Worm (Caenorhabditis elegans) whole organism, L1 larva: Measurements from ENCODE around the gene F22B5.5.
A peak's percentile ranks its signal among the peaks of the same experiment; 100 is the strongest.

Source experiments
- C16A3.4 ChIP-seq: fragments of 150-350 bp; optimal IDR thresholded peaks from 2 replicates; lab custom pipeline; 2014; ENCODE audit warnings: missing biosample characterization, missing genetic modification characterization
- Y116A8C.19 ChIP-seq: sonication (generic microtip); optimal IDR thresholded peaks from 2 replicates; lab custom pipeline; 2016; ENCODE audit warnings: missing compliant biosample characterization, missing genetic modification characterization, borderline replicate concordance
- ama-1 ChIP-seq: fragments of 150-350 bp; optimal IDR thresholded peaks from 2 replicates; lab custom pipeline; 2014
- ceh-8 ChIP-seq: fragments of 200-800 bp; sonication (Bioruptor generic); optimal IDR thresholded peaks from 2 replicates; lab custom pipeline; 2018; ENCODE audit warnings: mild to moderate bottlenecking, missing genetic modification characterization, moderate library complexity, missing compliant biosample characterization
- ceh-88 ChIP-seq: fragments of 200-800 bp; sonication (Bioruptor generic); IDR thresholded peaks from 2 replicates; pipeline ENCODE4 v1.3.6; 2022; ENCODE audit warnings: missing genetic modification characterization, missing compliant biosample characterization
- ces-1 ChIP-seq: fragments of 150-350 bp; optimal IDR thresholded peaks from 2 replicates; lab custom pipeline; 2014; ENCODE audit warnings: missing biosample characterization, missing genetic modification reagents, missing genetic modification characterization
- dpl-1 ChIP-seq, 3 experiments: fragments of 150-350 bp in 2 of 3; sonication (generic microtip) in 1 of 3; optimal IDR thresholded peaks; 2 replicates each; lab custom pipeline; 2014 to 2017; ENCODE audit warnings: missing biosample characterization in 3 of 3, missing genetic modification characterization in 3 of 3, missing genetic modification reagents in 3 of 3
- efl-1 ChIP-seq, 4 experiments: fragments of 150-350 bp; optimal IDR thresholded peaks in 3 of 4; peaks in 1 of 4; 1 replicate in 1 of 4; 2 replicates in 3 of 4; lab custom pipeline; 2014; ENCODE audit warnings: missing biosample characterization in 2 of 4, missing genetic modification characterization in 2 of 4, missing genetic modification reagents in 2 of 4
- egl-13 ChIP-seq: sonication (generic microtip); optimal IDR thresholded peaks from 2 replicates; lab custom pipeline; 2016; ENCODE audit warnings: missing genotype, missing genetic modification reagents, missing genetic modification characterization, missing compliant biosample characterization
- ets-5 ChIP-seq: fragments of 200-800 bp; sonication (Bioruptor generic); IDR thresholded peaks from 2 replicates; pipeline ENCODE4 v1.3.6; 2022; ENCODE audit warnings: missing genetic modification characterization, missing compliant biosample characterization
- fkh-4 ChIP-seq: sonication (generic microtip); optimal IDR thresholded peaks from 2 replicates; lab custom pipeline; 2016; ENCODE audit warnings: missing compliant biosample characterization, missing genetic modification characterization, borderline replicate concordance
- jun-1 ChIP-seq: fragments of 150-350 bp; optimal IDR thresholded peaks from 2 replicates; lab custom pipeline; 2014; ENCODE audit warnings: missing biosample characterization, missing genetic modification reagents, missing genetic modification characterization
- lin-14 ChIP-seq: fragments of 200-800 bp; sonication (Bioruptor generic); optimal IDR thresholded peaks from 2 replicates; lab custom pipeline; 2018; ENCODE audit warnings: mild to moderate bottlenecking, missing genetic modification characterization, moderate library complexity, missing compliant biosample characterization
- lin-15B ChIP-seq: fragments of 150-350 bp; sonication (generic microtip); optimal IDR thresholded peaks from 3 replicates; lab custom pipeline; 2014; ENCODE audit warnings: missing biosample characterization, missing genetic modification characterization
- lin-35 ChIP-seq, 2 experiments: fragments of 150-350 bp; optimal IDR thresholded peaks; 2 replicates each; lab custom pipeline; 2014; ENCODE audit warnings: missing biosample characterization in 2 of 2, missing genetic modification characterization in 2 of 2, missing genetic modification reagents in 2 of 2
- lir-3 ChIP-seq: sonication (generic microtip); optimal IDR thresholded peaks from 2 replicates; lab custom pipeline; 2016; ENCODE audit warnings: mild to moderate bottlenecking, missing genetic modification characterization, moderate library complexity, missing compliant biosample characterization; ENCODE audit not compliant: poor library complexity
- lsy-2 ChIP-seq, 2 experiments: fragments of 150-350 bp; optimal IDR thresholded peaks; 2 replicates each; lab custom pipeline; 2014; ENCODE audit warnings: missing biosample characterization in 2 of 2, missing genetic modification characterization in 2 of 2
- mab-9 ChIP-seq: fragments of 200-800 bp; sonication (Bioruptor generic); IDR thresholded peaks from 2 replicates; pipeline ENCODE4 v1.3.6; 2022; ENCODE audit warnings: missing genetic modification reagents, missing genetic modification characterization, missing compliant biosample characterization
- mdl-1 ChIP-seq, 2 experiments: fragments of 150-350 bp; optimal IDR thresholded peaks; 2 replicates each; lab custom pipeline; 2014 to 2017; ENCODE audit warnings: missing biosample characterization in 2 of 2, missing genetic modification characterization in 2 of 2, inconsistent platforms in 1 of 2
- mef-2 ChIP-seq: fragments of 150-350 bp; optimal IDR thresholded peaks from 2 replicates; lab custom pipeline; 2014; ENCODE audit warnings: missing biosample characterization, missing genetic modification characterization
- mep-1 ChIP-seq: fragments of 150-350 bp; optimal IDR thresholded peaks from 2 replicates; lab custom pipeline; 2014; ENCODE audit warnings: missing biosample characterization, missing genetic modification characterization
- nhr-11 ChIP-seq: fragments of 150-350 bp; optimal IDR thresholded peaks from 2 replicates; lab custom pipeline; 2014; ENCODE audit warnings: missing biosample characterization, missing genetic modification characterization
- nhr-19 ChIP-seq: fragments of 200-800 bp; sonication (Bioruptor generic); conservative IDR thresholded peaks from 2 replicates; pipeline ENCODE4 v1.3.6; 2022; ENCODE audit warnings: missing genetic modification characterization, missing compliant biosample characterization
- nhr-20 ChIP-seq: sonication (generic microtip); optimal IDR thresholded peaks from 2 replicates; lab custom pipeline; 2016; ENCODE audit warnings: mild to moderate bottlenecking, missing genetic modification characterization, missing compliant biosample characterization
- nhr-237 ChIP-seq: fragments of 150-350 bp; optimal IDR thresholded peaks from 2 replicates; lab custom pipeline; 2014; ENCODE audit warnings: missing biosample characterization, missing genetic modification characterization
- nhr-47 ChIP-seq: sonication (generic microtip); optimal IDR thresholded peaks from 2 replicates; lab custom pipeline; 2016; ENCODE audit warnings: mild to moderate bottlenecking, missing genetic modification characterization, moderate library complexity, missing compliant biosample characterization
- nhr-76 ChIP-seq: sonication (generic microtip); optimal IDR thresholded peaks from 2 replicates; lab custom pipeline; 2017; ENCODE audit warnings: missing biosample characterization, missing genetic modification characterization
- nhr-77 ChIP-seq: fragments of 150-350 bp; optimal IDR thresholded peaks from 2 replicates; lab custom pipeline; 2014; ENCODE audit warnings: missing biosample characterization, missing genetic modification characterization
- nhr-84 ChIP-seq: sonication (generic microtip); optimal IDR thresholded peaks from 2 replicates; lab custom pipeline; 2017; ENCODE audit warnings: missing biosample characterization, missing genetic modification characterization
- nhr-85 ChIP-seq: sonication (generic microtip); peaks from one replicate; lab custom pipeline; 2016; ENCODE audit warnings: missing genetic modification characterization, inconsistent platforms, missing compliant biosample characterization
- nhr-90 ChIP-seq: sonication (generic microtip); optimal IDR thresholded peaks from 2 replicates; lab custom pipeline; 2016; ENCODE audit warnings: mild to moderate bottlenecking, missing genetic modification characterization, missing compliant biosample characterization; ENCODE audit not compliant: poor library complexity
- pax-3 ChIP-seq: fragments of 200-800 bp; sonication (Bioruptor generic); optimal IDR thresholded peaks from 2 replicates; lab custom pipeline; 2018; ENCODE audit warnings: mild to moderate bottlenecking, missing genetic modification characterization, moderate library complexity, missing compliant biosample characterization
- rnt-1 ChIP-seq: sonication (generic microtip); optimal IDR thresholded peaks from 2 replicates; lab custom pipeline; 2016; ENCODE audit warnings: mild to moderate bottlenecking, missing genetic modification characterization, moderate library complexity, missing compliant biosample characterization
- snu-23 ChIP-seq: sonication (generic microtip); optimal IDR thresholded peaks from 2 replicates; lab custom pipeline; 2016; ENCODE audit warnings: missing genetic modification characterization, missing compliant biosample characterization
- sptf-1 ChIP-seq: fragments of 150-350 bp; optimal IDR thresholded peaks from 2 replicates; lab custom pipeline; 2014; ENCODE audit warnings: missing biosample characterization, missing genetic modification characterization
- sup-37 ChIP-seq: fragments of 200-800 bp; sonication (Bioruptor generic); optimal IDR thresholded peaks from 2 replicates; lab custom pipeline; 2018; ENCODE audit warnings: mild to moderate bottlenecking, missing genetic modification characterization, missing compliant biosample characterization
- tbx-2 ChIP-seq: sonication (generic microtip); optimal IDR thresholded peaks from 2 replicates; lab custom pipeline; 2016; ENCODE audit warnings: missing genetic modification characterization, missing compliant biosample characterization
- unc-130 ChIP-seq: fragments of 150-350 bp; optimal IDR thresholded peaks from 2 replicates; lab custom pipeline; 2017; ENCODE audit warnings: missing biosample characterization, missing genetic modification characterization, inconsistent platforms
- unc-30 ChIP-seq: sonication (generic microtip); optimal IDR thresholded peaks from 2 replicates; lab custom pipeline; 2017; ENCODE audit warnings: missing biosample characterization, missing genetic modification characterization
- unc-62 ChIP-seq: fragments of 150-350 bp; optimal IDR thresholded peaks from 2 replicates; lab custom pipeline; 2014; ENCODE audit warnings: missing biosample characterization, missing genetic modification reagents, missing genetic modification characterization
- unc-86 ChIP-seq: sonication (generic microtip); optimal IDR thresholded peaks from 2 replicates; lab custom pipeline; 2016; ENCODE audit warnings: missing genetic modification characterization, missing compliant biosample characterization
- unc-98 ChIP-seq: fragments of 200-800 bp; sonication (Bioruptor generic); IDR thresholded peaks from 2 replicates; pipeline ENCODE4 v1.3.6; 2022; ENCODE audit warnings: missing genetic modification characterization, missing compliant biosample characterization
- ztf-4 ChIP-seq: fragments of 150-350 bp; optimal IDR thresholded peaks from 2 replicates; lab custom pipeline; 2014; ENCODE audit warnings: missing biosample characterization, missing genetic modification characterization

F22B5.5 gene

DNA sequence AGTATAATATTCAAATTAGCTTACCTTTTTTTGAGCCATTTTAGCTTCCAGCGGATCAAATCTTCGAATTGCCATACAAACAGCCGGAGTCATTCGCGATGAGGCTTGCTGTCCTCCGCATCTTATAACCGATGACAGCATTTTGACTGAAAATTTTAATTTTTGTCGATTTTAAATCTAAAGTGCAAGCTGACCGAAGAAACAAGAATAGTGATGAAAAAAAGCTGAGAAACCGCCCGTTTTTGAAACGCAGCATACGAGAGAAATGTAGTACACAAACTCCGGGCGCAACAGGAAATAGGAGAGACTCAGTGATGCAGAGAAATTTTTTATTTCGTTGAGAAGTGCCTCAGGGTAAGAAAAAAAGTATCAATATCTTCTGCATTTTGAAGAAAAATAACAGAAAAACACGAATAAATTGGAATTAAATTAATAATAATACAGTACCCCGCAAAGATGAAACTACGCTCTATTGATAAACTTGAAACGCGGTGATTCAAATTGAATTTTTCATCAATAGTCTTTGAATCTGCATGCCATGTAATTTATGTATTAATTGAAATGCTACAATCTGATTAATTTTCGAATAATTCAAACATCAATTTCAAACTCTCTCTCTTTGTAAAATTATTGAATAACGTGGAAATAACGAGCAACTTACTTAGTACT lies 28.8 kb upstream of the F22B5.5 start (continued):
- TF ChIP-seq dpl-1 (GFP tag; optimal IDR thresholded peaks at IDR 0.05; lab: Kevin White, UChicago) (peak; percentile 45 to 75 (median 56)), nhr-237 (tag; lab: Kevin White, UChicago) (peak; percentile 40), sptf-1 (tag; lab: Kevin White, UChicago) (no peak), ceh-88 (GFP tag; lab: Robert Waterston, UW) (no peak), unc-30 (tag; lab: Kevin White, UChicago) (no peak), lin-15B (no peak), mab-9 (GFP tag; lab: Robert Waterston, UW) (no peak), mdl-1 (tag; optimal IDR thresholded peaks at IDR 0.05; lab: Kevin White, UChicago) (no peak), tbx-2 (tag; lab: Kevin White, UChicago) (no peak), mef-2 (tag; lab: Kevin White, UChicago) (no peak), jun-1 (tag; lab: Kevin White, UChicago) (no peak), nhr-11 (tag; lab: Kevin White, UChicago) (no peak), ces-1 (GFP tag; lab: Kevin White, UChicago) (no peak), lin-14 (GFP tag; lab: Kevin White, UChicago) (peak; percentile 69), nhr-85 (tag; lab: Kevin White, UChicago) (peak; percentile 66), lin-35 (GFP tag; optimal IDR thresholded peaks at IDR 0.05; lab: Kevin White, UChicago) (peak; percentile 28 to 74), nhr-20 (tag; lab: Kevin White, UChicago) (no peak), sup-37 (GFP tag; lab: Kevin White, UChicago) (no peak), ets-5 (GFP tag; lab: Robert Waterston, UW) (no peak), lir-3 (no peak), pax-3 (tag; lab: Kevin White, UChicago) (no peak), nhr-90 (no peak), rnt-1 (tag; lab: Kevin White, UChicago) (peak; percentile 41), ama-1 (lab: Kevin White, UChicago) (no peak), nhr-47 (tag; lab: Kevin White, UChicago) (peak; percentile 2), nhr-77 (tag; lab: Kevin White, UChicago) (no peak), unc-130 (no peak), lsy-2 (tag; optimal IDR thresholded peaks at IDR 0.05; lab: Kevin White, UChicago) (peak; percentile 56 to 93), snu-23 (GFP tag; lab: Kevin White, UChicago) (no peak), egl-13 (tag; lab: Kevin White, UChicago) (peak; percentile 34), C16A3.4 (tag; lab: Kevin White, UChicago) (no peak), nhr-76 (tag; lab: Kevin White, UChicago) (no peak), unc-62 (GFP tag; lab: Kevin White, UChicago) (no peak), nhr-84 (tag; lab: Kevin White, UChicago) (no peak), fkh-4 (tag; lab: Kevin White, UChicago) (no peak), efl-1 (optimal IDR thresholded peaks at IDR 0.05; lab: Kevin White, UChicago) (peak; percentile 33 to 51), efl-1 (GFP tag; optimal IDR thresholded peaks at IDR 0.05 in 1 of 2; lab: Kevin White, UChicago) (peak; percentile 68 to 93), ceh-8 (no peak), unc-98 (GFP tag; lab: Robert Waterston, UW) (no peak), unc-86 (tag; lab: Kevin White, UChicago) (peak; percentile 6), nhr-19 (GFP tag; lab: Robert Waterston, UW) (peak; percentile 33), mep-1 (tag; lab: Kevin White, UChicago) (no peak)

DNA sequence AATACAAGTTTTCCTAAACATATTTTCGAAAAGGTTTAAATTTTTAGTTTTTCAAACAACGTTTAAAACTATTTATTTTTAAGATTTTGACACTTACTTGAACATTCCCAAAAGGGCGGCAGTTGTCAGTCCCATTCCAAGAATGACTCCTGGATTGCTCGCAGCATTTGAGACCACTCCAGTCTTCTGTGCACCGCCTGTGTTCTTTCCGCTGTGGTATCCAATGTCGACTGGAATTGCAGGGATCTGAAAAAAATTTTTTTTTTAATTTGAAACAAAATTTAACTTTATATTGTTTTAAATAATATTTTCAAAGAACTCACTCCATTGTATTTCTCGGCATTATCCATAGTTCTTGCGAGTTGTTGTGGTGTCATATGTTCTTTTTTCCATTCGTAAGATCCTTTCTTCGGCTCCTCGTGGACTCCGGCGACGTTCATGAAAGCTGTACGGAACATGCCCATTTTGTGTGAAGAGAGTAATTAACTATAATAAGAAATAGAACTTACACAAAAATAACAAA lies 27.4 kb upstream of the F22B5.5 start, which contains the start of gene M05D6.5:
Gene M05D6.5, minus strand, starts transcription at position 473 of the 523 bp plus-strand sequence.
- TF ChIP-seq ztf-4 (tag; lab: Kevin White, UChicago) (peak; percentile 52), Y116A8C.19 (tag; lab: Kevin White, UChicago) (no peak)
